Worm (Caenorhabditis elegans): ENCODE data around the gene Y73B6BL.12.

DNA sequence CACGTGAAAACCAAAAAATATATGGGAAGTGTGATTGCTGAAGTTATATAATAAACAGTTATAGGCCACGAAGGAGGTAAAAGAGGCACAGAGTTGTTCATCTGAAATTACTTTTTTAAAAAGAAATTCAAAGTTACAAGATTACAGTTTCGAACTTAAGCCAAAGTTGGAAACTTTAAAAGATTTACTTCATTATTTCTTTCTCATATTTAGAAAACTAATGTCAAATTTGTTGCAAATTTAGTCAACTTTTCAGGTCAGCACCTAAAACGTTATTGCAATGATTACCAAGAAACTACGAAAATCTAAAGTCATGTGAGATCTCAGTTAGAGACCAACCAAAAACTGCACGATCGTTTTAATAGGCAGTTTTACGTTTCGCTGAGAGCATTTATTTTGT lies 13.6 kb downstream of the Y73B6BL.12 start, which contains the start of gene srv-25:
- TF ChIP-seq fkh-10 (GFP tag; optimal IDR thresholded peaks at IDR 0.05), result no peak
- TF ChIP-seq ztf-11 (tag; optimal IDR thresholded peaks at IDR 0.05), result no peak
- TF ChIP-seq ceh-28 (tag; optimal IDR thresholded peaks at IDR 0.05), result no peak
